Worm (Caenorhabditis elegans) whole organism, late embryonic: ENCODE results near the gene ctf-18.

Experiments
- C08G9.2 ChIP-seq: sonication (generic microtip); optimal IDR thresholded peaks from 2 replicates; lab custom pipeline; 2016; ENCODE audit warnings: mild to moderate bottlenecking, missing genetic modification characterization, moderate library complexity, missing compliant biosample characterization
- C38D4.7 ChIP-seq: fragments of 200-800 bp; sonication (Bioruptor generic); optimal IDR thresholded peaks from 2 replicates; lab custom pipeline; 2018; ENCODE audit warnings: mild to moderate bottlenecking, missing genetic modification characterization, moderate library complexity, missing compliant biosample characterization
- F13H6.1 ChIP-seq: sonication (generic microtip); optimal IDR thresholded peaks from 2 replicates; lab custom pipeline; 2016; ENCODE audit warnings: missing genetic modification characterization, missing compliant biosample characterization
- K02D7.2 ChIP-seq: sonication (generic microtip); optimal IDR thresholded peaks from 2 replicates; lab custom pipeline; 2017; ENCODE audit warnings: mild to moderate bottlenecking, missing genetic modification characterization, missing compliant biosample characterization
- T23F11.4 ChIP-seq: fragments of 200-800 bp; sonication (Bioruptor generic); optimal IDR thresholded peaks from 2 replicates; lab custom pipeline; 2018; ENCODE audit warnings: mild to moderate bottlenecking, missing genetic modification characterization, missing compliant biosample characterization
- ama-1 ChIP-seq: fragments of 150-350 bp; optimal IDR thresholded peaks from 2 replicates; lab custom pipeline; 2014
- ceh-18 ChIP-seq: sonication (generic microtip); optimal IDR thresholded peaks from 2 replicates; lab custom pipeline; 2016; ENCODE audit warnings: missing genetic modification characterization, missing compliant biosample characterization
- ceh-19 ChIP-seq: fragments of 200-800 bp; sonication (Bioruptor generic); optimal IDR thresholded peaks from 2 replicates; lab custom pipeline; 2018; ENCODE audit warnings: mild to moderate bottlenecking, missing genetic modification characterization, missing compliant biosample characterization
- ceh-2 ChIP-seq: sonication (generic microtip); optimal IDR thresholded peaks from 2 replicates; lab custom pipeline; 2016; ENCODE audit warnings: missing genotype, missing genetic modification characterization, missing compliant biosample characterization
- ceh-24 ChIP-seq: sonication (generic microtip); optimal IDR thresholded peaks from 2 replicates; lab custom pipeline; 2016; ENCODE audit warnings: mild to moderate bottlenecking, missing genetic modification characterization, missing compliant biosample characterization
- ceh-30 ChIP-seq: fragments of 150-350 bp; optimal IDR thresholded peaks from 2 replicates; lab custom pipeline; 2014; ENCODE audit warnings: missing biosample characterization, missing genetic modification characterization
- ceh-31 ChIP-seq: sonication (generic microtip); optimal IDR thresholded peaks from 2 replicates; lab custom pipeline; 2016; ENCODE audit warnings: missing genetic modification characterization, missing compliant biosample characterization
- ceh-34 ChIP-seq: sonication (generic microtip); optimal IDR thresholded peaks from 2 replicates; lab custom pipeline; 2016; ENCODE audit warnings: mild to moderate bottlenecking, missing genetic modification characterization, missing compliant biosample characterization
- che-1 ChIP-seq: sonication (generic microtip); optimal IDR thresholded peaks from 2 replicates; lab custom pipeline; 2016; ENCODE audit warnings: mild to moderate bottlenecking, missing genetic modification characterization, missing compliant biosample characterization
- dve-1 ChIP-seq: sonication (generic microtip); optimal IDR thresholded peaks from 2 replicates; lab custom pipeline; 2017; ENCODE audit warnings: antibody characterized with exemption, mild to moderate bottlenecking, missing genetic modification characterization, missing compliant biosample characterization
- elt-2 ChIP-seq: sonication (generic microtip); optimal IDR thresholded peaks from 2 replicates; lab custom pipeline; 2016; ENCODE audit warnings: missing genetic modification reagents, missing genetic modification characterization, missing compliant biosample characterization
- elt-4 ChIP-seq: sonication (generic microtip); optimal IDR thresholded peaks from 2 replicates; lab custom pipeline; 2016; ENCODE audit warnings: missing genetic modification characterization, missing compliant biosample characterization
- ets-4 ChIP-seq: sonication (generic microtip); optimal IDR thresholded peaks from 2 replicates; lab custom pipeline; 2016; ENCODE audit warnings: missing genetic modification characterization, missing compliant biosample characterization
- fax-1 ChIP-seq: sonication (generic microtip); optimal IDR thresholded peaks from 2 replicates; lab custom pipeline; 2016; ENCODE audit warnings: missing genotype, missing genetic modification characterization, missing compliant biosample characterization
- fkh-10 ChIP-seq: fragments of 150-350 bp; optimal IDR thresholded peaks from 2 replicates; lab custom pipeline; 2014; ENCODE audit warnings: missing biosample characterization, missing genetic modification reagents, missing genetic modification characterization
- fkh-6 ChIP-seq: sonication (generic microtip); optimal IDR thresholded peaks from 2 replicates; lab custom pipeline; 2016; ENCODE audit warnings: missing genetic modification characterization, missing compliant biosample characterization
- hlh-30 ChIP-seq: sonication (generic microtip); optimal IDR thresholded peaks from 2 replicates; lab custom pipeline; 2017; ENCODE audit warnings: antibody characterized with exemption, missing genetic modification characterization, missing compliant biosample characterization; ENCODE audit not compliant: insufficient read depth
- hlh-6 ChIP-seq: sonication (generic microtip); optimal IDR thresholded peaks from 2 replicates; lab custom pipeline; 2016; ENCODE audit warnings: missing genotype, missing genetic modification characterization, missing compliant biosample characterization
- hlh-8 ChIP-seq: sonication (generic microtip); optimal IDR thresholded peaks from 2 replicates; lab custom pipeline; 2016; ENCODE audit warnings: missing genotype, missing genetic modification characterization, missing compliant biosample characterization
- lim-6 ChIP-seq: sonication (generic microtip); optimal IDR thresholded peaks from 2 replicates; lab custom pipeline; 2016; ENCODE audit warnings: missing genetic modification characterization, missing compliant biosample characterization
- madf-2 ChIP-seq: sonication (generic microtip); optimal IDR thresholded peaks from 2 replicates; lab custom pipeline; 2017; ENCODE audit warnings: missing genetic modification characterization, missing compliant biosample characterization
- nfya-1 ChIP-seq: sonication (generic microtip); optimal IDR thresholded peaks from 2 replicates; lab custom pipeline; 2017; ENCODE audit warnings: missing genetic modification characterization, mild to moderate bottlenecking, missing compliant biosample characterization, antibody characterized with exemption, moderate library complexity
- nhr-11 ChIP-seq: fragments of 150-350 bp; optimal IDR thresholded peaks from 2 replicates; lab custom pipeline; 2014; ENCODE audit warnings: missing biosample characterization, missing genetic modification characterization
- nhr-232 ChIP-seq: sonication (generic microtip); optimal IDR thresholded peaks from 2 replicates; lab custom pipeline; 2016; ENCODE audit warnings: missing genetic modification characterization, missing compliant biosample characterization
- npax-4 ChIP-seq: sonication (generic microtip); optimal IDR thresholded peaks from 2 replicates; lab custom pipeline; 2016; ENCODE audit warnings: missing genetic modification characterization, missing compliant biosample characterization
- pax-1 ChIP-seq: fragments of 150-350 bp; optimal IDR thresholded peaks from 2 replicates; lab custom pipeline; 2014; ENCODE audit warnings: missing biosample characterization, missing genetic modification characterization
- pha-2 ChIP-seq: sonication (generic microtip); optimal IDR thresholded peaks from 2 replicates; lab custom pipeline; 2017; ENCODE audit warnings: mild to moderate bottlenecking, missing genetic modification characterization, missing compliant biosample characterization
- ref-2 ChIP-seq: sonication (generic microtip); optimal IDR thresholded peaks from 2 replicates; lab custom pipeline; 2016; ENCODE audit warnings: missing genetic modification characterization, missing compliant biosample characterization
- rnt-1 ChIP-seq: sonication (generic microtip); optimal IDR thresholded peaks from 2 replicates; lab custom pipeline; 2016; ENCODE audit warnings: missing genetic modification characterization, missing compliant biosample characterization
- sdc-2 ChIP-seq: sonication (generic microtip); optimal IDR thresholded peaks from 2 replicates; lab custom pipeline; 2016; ENCODE audit warnings: missing genotype, missing genetic modification characterization, missing compliant biosample characterization
- syd-9 ChIP-seq: sonication (generic microtip); optimal IDR thresholded peaks from 2 replicates; lab custom pipeline; 2016; ENCODE audit warnings: mild to moderate bottlenecking, missing genetic modification characterization, moderate library complexity, missing compliant biosample characterization
- tbx-2 ChIP-seq: sonication (generic microtip); optimal IDR thresholded peaks from 2 replicates; lab custom pipeline; 2016; ENCODE audit warnings: missing genetic modification characterization, missing compliant biosample characterization
- tbx-7 ChIP-seq: sonication (generic microtip); optimal IDR thresholded peaks from 2 replicates; lab custom pipeline; 2016; ENCODE audit warnings: missing genotype, missing genetic modification characterization, missing compliant biosample characterization
- ttx-3 ChIP-seq: sonication (generic microtip); optimal IDR thresholded peaks from 2 replicates; lab custom pipeline; 2016; ENCODE audit warnings: missing genetic modification reagents, missing genetic modification characterization, missing compliant biosample characterization
- unc-3 ChIP-seq, 2 experiments: fragments of 200-800 bp in 1 of 2; sonication (Bioruptor generic) in 1 of 2; sonication (generic microtip) in 1 of 2; conservative IDR thresholded peaks in 1 of 2; optimal IDR thresholded peaks in 1 of 2; 2 replicates each; pipeline versions ENCODE4 v1.3.6 to Lab custom; 2016 to 2022; ENCODE audit warnings: missing compliant biosample characterization in 2 of 2, missing genetic modification characterization in 2 of 2, missing genetic modification reagents in 1 of 2
- unc-42 ChIP-seq: sonication (generic microtip); optimal IDR thresholded peaks from 2 replicates; lab custom pipeline; 2016; ENCODE audit warnings: missing genotype, missing genetic modification characterization, missing compliant biosample characterization
- unc-86 ChIP-seq: sonication (generic microtip); optimal IDR thresholded peaks from 2 replicates; lab custom pipeline; 2016; ENCODE audit warnings: missing genetic modification characterization, missing compliant biosample characterization
- zip-5 ChIP-seq: sonication (generic microtip); optimal IDR thresholded peaks from 2 replicates; lab custom pipeline; 2016; ENCODE audit warnings: missing genetic modification characterization, missing compliant biosample characterization

The ctf-18 gene

DNA sequence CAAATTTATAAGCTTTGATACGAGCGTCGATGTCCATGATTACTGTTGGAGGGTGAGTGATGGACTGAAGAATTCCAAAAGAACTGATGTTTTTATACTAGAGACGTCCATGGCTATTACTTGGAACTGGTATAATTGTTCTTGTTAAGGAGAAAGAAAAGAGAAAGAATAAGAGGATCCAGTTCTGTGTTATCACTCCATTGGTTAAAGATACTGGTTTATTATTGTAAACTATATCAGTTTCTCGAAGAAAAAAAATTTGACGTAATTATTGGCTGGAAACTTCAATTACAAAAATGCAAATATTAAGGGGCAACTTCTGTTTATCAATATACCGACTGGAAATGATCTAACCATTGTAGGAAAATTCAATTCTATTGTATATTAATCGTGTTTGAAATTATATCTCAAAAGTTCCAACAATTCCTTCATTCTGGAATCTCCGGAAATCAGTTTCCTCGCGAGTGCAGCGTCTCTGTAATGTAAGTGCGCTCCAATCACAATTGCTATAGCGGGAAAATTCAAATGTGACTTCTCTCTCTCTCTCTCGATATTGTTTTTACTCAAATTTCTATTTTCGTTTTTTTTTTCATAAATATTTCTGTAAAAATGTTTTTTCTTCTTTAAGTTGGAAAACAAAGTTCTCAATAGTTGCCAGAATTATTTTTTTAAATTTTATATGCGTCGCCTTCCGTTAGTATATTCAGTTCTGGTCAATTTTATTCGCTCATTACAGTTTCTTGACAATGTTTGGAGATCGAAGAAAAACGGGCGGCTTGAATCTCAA is 40.9 kb downstream of the ctf-18 start, which contains the start of the genes col-2 and ndc-80:
Gene col-2 (minus strand): TSS at position 51 of the 787 bp plus-strand sequence.
Gene ndc-80 (plus strand): TSS at position 737 of the 787 bp plus-strand sequence.
- TF ChIP-seq elt-2 (tag; lab: Kevin White, UChicago) (no peak), tbx-2 (peak; percentile 83), K02D7.2 (tag; lab: Kevin White, UChicago) (no peak), ttx-3 (no peak), unc-86 (tag; lab: Kevin White, UChicago) (no peak), pax-1 (no peak), hlh-30 (tag; lab: Kevin White, UChicago) (no peak), sdc-2 (tag; lab: Kevin White, UChicago) (no peak), nhr-232 (tag; lab: Kevin White, UChicago) (no peak), ets-4 (tag; lab: Kevin White, UChicago) (peak; percentile 72), rnt-1 (peak; percentile 25), madf-2 (no peak), che-1 (tag; lab: Kevin White, UChicago) (no peak), hlh-8 (tag; lab: Kevin White, UChicago) (no peak), unc-42 (tag; lab: Kevin White, UChicago) (peak; percentile 55), C08G9.2 (peak; percentile 63), F13H6.1 (tag; lab: Kevin White, UChicago) (no peak), lim-6 (peak; percentile 33), fkh-6 (tag; lab: Kevin White, UChicago) (peak; percentile 36), ceh-24 (tag; lab: Kevin White, UChicago) (no peak), zip-5 (tag; lab: Kevin White, UChicago) (peak; percentile 49), syd-9 (tag; lab: Kevin White, UChicago) (no peak), tbx-7 (tag; lab: Kevin White, UChicago) (peak; percentile 57), ceh-2 (tag; lab: Kevin White, UChicago) (peak; percentile 67), ceh-31 (tag; lab: Kevin White, UChicago) (peak; percentile 90), pha-2 (tag; lab: Kevin White, UChicago) (no peak), ceh-34 (tag; lab: Kevin White, UChicago) (peak; percentile 57), ceh-19 (GFP tag; lab: Kevin White, UChicago) (no peak), ref-2 (tag; lab: Kevin White, UChicago) (peak; percentile 48), ama-1 (lab: Kevin White, UChicago) (no peak), fax-1 (tag; lab: Kevin White, UChicago) (peak; percentile 64), nfya-1 (peak; percentile 51)

DNA sequence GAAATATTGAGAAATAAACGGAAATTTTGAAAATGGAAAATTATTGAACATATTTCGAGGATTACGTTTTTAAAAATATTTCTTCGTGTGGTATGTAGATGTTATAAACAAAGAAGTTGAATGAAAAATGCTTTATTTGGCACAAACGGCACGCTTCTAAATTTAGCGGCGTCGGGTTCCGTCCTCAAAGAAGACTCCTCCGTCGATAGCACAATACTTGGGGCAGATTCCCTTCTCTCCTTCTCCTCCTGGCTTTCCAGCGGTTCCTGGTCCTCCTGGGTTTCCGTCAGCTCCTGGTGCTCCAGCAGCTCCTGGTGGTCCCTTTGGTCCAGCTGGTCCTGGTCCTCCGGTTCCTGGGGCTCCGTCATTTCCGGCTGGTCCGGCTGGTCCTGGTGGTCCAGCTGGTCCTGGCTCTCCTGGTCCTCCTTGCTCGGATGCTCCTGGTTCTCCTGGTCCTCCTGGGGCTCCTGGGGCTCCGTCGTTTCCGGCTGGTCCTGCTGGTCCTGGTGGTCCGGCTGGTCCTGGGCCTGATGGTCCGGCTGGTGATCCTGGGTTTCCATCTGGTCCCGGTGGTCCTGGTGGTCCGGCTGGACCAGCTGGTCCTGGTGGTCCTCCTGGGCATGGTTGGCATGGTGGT is 42.0 kb downstream of the ctf-18 start, which contains the start of gene W01B6.8:
Gene W01B6.8 (minus strand): TSS at position 51 of the 637 bp plus-strand sequence.
- no peak for TF ChIP-seq npax-4 (tag; lab: Kevin White, UChicago)
- no peak for TF ChIP-seq T23F11.4
- peak; percentile 2 for TF ChIP-seq elt-4 (tag; lab: Kevin White, UChicago)
- no peak for TF ChIP-seq ceh-18
- no peak for TF ChIP-seq fkh-10 (GFP tag; lab: Kevin White, UChicago)
- no peak for TF ChIP-seq C38D4.7 (GFP tag; lab: Kevin White, UChicago)
- no peak for TF ChIP-seq dve-1
- TF ChIP-seq hlh-6 (tag; lab: Kevin White, UChicago), result no peak
- TF ChIP-seq unc-3 (GFP tag; conservative IDR thresholded peaks at IDR 0.05; lab: Robert Waterston, UW), result no peak
- no peak for TF ChIP-seq unc-3 (tag; optimal IDR thresholded peaks at IDR 0.05; lab: Kevin White, UChicago)
- no peak for TF ChIP-seq ceh-30 (tag; lab: Kevin White, UChicago)
- TF ChIP-seq nhr-232 (tag; lab: Kevin White, UChicago), result no peak
- peak; percentile 9 for TF ChIP-seq syd-9 (tag; lab: Kevin White, UChicago)
- no peak for TF ChIP-seq nhr-11 (tag; lab: Kevin White, UChicago)
- no peak for TF ChIP-seq ama-1 (lab: Kevin White, UChicago)
